Worm (Caenorhabditis elegans) whole organism, L3 larva: ENCODE data around the gene F15B9.8.

Experiments
- ZK546.5 ChIP-seq: sonication (generic microtip); optimal IDR thresholded peaks from 2 replicates; lab custom pipeline; 2017; ENCODE audit warnings: missing biosample characterization, missing genetic modification characterization
- daf-12 ChIP-seq: fragments of 150-350 bp; optimal IDR thresholded peaks from 2 replicates; lab custom pipeline; 2014; ENCODE audit warnings: missing biosample characterization, missing genetic modification reagents, missing genetic modification characterization
- elt-2 ChIP-seq: sonication (generic microtip); optimal IDR thresholded peaks from 2 replicates; lab custom pipeline; 2016; ENCODE audit warnings: missing genetic modification reagents, mild to moderate bottlenecking, missing genetic modification characterization, missing compliant biosample characterization
- fos-1 ChIP-seq: fragments of 150-350 bp; optimal IDR thresholded peaks from 2 replicates; lab custom pipeline; 2014; ENCODE audit warnings: missing biosample characterization, missing genetic modification characterization
- nhr-67 ChIP-seq: fragments of 150-350 bp; optimal IDR thresholded peaks from 2 replicates; lab custom pipeline; 2014; ENCODE audit warnings: missing biosample characterization, missing genetic modification characterization
- nhr-76 ChIP-seq: fragments of 150-350 bp; sonication (generic microtip); optimal IDR thresholded peaks from 5 replicates; lab custom pipeline; 2014; ENCODE audit warnings: missing biosample characterization, missing genetic modification characterization
- nhr-77 ChIP-seq: fragments of 150-350 bp; optimal IDR thresholded peaks from 2 replicates; lab custom pipeline; 2014; ENCODE audit warnings: missing biosample characterization, missing genetic modification characterization
- pha-4 ChIP-seq: fragments of 150-350 bp; optimal IDR thresholded peaks from 2 replicates; lab custom pipeline; 2014; ENCODE audit warnings: missing biosample characterization, missing genetic modification reagents, missing genetic modification characterization

DNA sequence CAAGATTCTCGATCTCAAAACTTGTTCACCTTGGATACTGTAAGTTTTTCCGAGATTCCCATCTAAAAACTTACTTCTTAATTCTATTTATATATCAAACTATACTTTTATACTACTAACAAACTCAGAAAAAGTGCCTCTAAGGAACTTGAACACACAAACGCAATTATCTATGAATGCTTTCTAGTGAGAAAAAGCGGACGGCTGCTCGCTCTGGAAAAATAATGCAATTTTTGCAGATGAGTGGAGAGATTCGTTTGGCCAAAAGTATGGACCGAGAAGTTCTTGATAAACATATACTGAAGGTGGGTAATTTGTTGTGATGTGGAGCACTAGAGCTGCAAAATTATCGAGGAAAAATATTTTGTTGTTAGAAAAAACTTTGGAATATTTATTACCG lies 31.7 kb downstream of the F15B9.8 start:
- TF ChIP-seq daf-12 (tag; lab: Kevin White, UChicago) = no peak
- no peak for TF ChIP-seq nhr-67
- TF ChIP-seq nhr-76 = no peak
- TF ChIP-seq elt-2 = no peak
- TF ChIP-seq pha-4 = no peak
- TF ChIP-seq fos-1 (tag; lab: Kevin White, UChicago) = no peak
- no peak for TF ChIP-seq nhr-77 (tag; lab: Kevin White, UChicago)
- no peak for TF ChIP-seq ZK546.5 (tag; lab: Kevin White, UChicago)
